Worm (Caenorhabditis elegans): Measurements from ENCODE around the gene droe-8.
"Not testable (repeated sequence)": the region's sequence is repeated elsewhere in the genome, so short reads cannot be mapped to it uniquely, and the experiment has no call there.

Gene droe-8

DNA sequence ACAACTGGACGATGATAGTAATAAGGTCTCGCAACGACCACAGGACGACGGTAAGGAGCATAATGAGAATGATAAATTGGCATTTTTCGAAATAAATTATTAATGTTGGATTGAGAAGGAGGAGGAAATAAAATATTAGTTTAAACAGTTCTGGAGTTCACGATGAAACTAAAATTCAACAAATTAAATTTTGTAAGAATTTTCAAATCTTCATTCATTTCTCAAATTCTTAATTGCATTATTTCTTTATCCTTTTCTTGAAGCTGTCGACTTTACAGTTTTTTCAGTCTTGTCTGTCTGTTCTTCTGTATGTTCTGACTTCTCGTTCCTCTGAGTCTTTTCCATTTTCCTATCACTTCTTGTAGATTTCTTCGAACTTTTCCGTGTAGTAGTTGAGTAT is 39.6 kb upstream of the droe-8 start, which contains the start of gene ZC190.7:
Gene ZC190.7, minus strand, starts transcription at position 101 of the 400 bp plus-strand sequence.
- TF ChIP-seq alr-1 (tag; optimal IDR thresholded peaks at IDR 0.05; ENCODE audit: borderline replicate concordance) (no peak), sox-4 (tag; optimal IDR thresholded peaks at IDR 0.05) (no peak), egl-27 (tag; optimal IDR thresholded peaks at IDR 0.05) (no peak)

DNA sequence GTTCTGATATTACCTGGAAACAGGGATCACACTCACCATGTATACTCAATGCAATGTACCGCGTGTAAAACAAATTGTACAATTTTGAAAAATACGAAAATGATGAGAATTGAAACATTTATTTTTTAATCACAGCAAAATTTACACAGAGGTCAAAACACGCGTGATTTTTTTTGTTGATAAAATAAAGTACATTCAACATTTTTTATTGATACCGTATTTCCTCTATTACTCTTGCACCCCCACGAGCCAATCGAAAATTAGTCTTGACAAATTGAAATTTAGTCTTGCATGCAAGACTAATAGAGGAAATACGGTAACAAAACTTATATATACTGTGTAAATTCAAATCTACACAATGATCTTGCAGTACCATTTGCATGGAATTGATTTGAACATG is 38.6 kb upstream of the droe-8 start, which contains the start of gene ZC190.8:
Gene ZC190.8, minus strand, starts transcription at position 101 of the 400 bp plus-strand sequence.
- no peak for TF ChIP-seq nhr-47 (tag; optimal IDR thresholded peaks at IDR 0.05)
- TF ChIP-seq elt-2 (tag; optimal IDR thresholded peaks at IDR 0.05): no peak
- TF ChIP-seq pag-3 (tag; optimal IDR thresholded peaks at IDR 0.05; ENCODE audit: borderline replicate concordance, insufficient read depth): no peak
- TF ChIP-seq elt-3 (tag; optimal IDR thresholded peaks at IDR 0.05): no peak
- no peak for TF ChIP-seq nhr-28 (tag; optimal IDR thresholded peaks at IDR 0.05)
- TF ChIP-seq mdl-1 (tag; optimal IDR thresholded peaks at IDR 0.05): no peak
- TF ChIP-seq vab-15 (tag; optimal IDR thresholded peaks at IDR 0.05): no peak
- TF ChIP-seq isw-1 (GFP tag; IDR thresholded peaks at IDR 0.05): no peak
- no peak for TF ChIP-seq fkh-4 (tag; optimal IDR thresholded peaks at IDR 0.05; ENCODE audit: borderline replicate concordance)
- TF ChIP-seq fkh-8 (tag; optimal IDR thresholded peaks at IDR 0.05): no peak
- no peak for TF ChIP-seq nhr-20 (tag; optimal IDR thresholded peaks at IDR 0.05)
- no peak for TF ChIP-seq lin-14 (GFP tag; optimal IDR thresholded peaks at IDR 0.05)
- no peak for TF ChIP-seq blmp-1 (tag; optimal IDR thresholded peaks at IDR 0.05)
- TF ChIP-seq swsn-7 (tag; optimal IDR thresholded peaks at IDR 0.05): no peak

DNA sequence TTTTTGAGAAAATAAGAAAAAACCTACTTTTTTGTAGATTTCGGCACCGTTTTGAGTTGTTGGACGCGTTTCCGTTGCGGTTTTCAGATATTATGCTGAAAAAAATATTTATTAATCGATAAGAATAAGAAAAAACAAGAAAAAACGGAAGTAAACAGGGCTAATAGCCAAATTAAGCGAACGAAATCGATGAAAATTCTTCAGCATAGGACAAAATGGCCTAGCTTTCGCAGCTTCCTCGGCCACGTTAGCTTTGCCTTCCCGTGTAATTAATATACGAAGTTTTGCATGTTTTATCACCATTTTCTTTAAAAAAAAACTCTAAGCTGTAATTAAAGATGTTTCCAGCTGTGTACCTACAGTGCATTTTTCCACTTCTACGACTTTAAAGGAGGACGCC is 30.1 kb upstream of the droe-8 start, which contains the start of gene ZC190.10:
Gene ZC190.10, minus strand, starts transcription at position 101 of the 400 bp plus-strand sequence.
- not testable (repeated sequence) for TF ChIP-seq zag-1, pax-3, lin-39 (tag; optimal IDR thresholded peaks at IDR 0.05)

DNA sequence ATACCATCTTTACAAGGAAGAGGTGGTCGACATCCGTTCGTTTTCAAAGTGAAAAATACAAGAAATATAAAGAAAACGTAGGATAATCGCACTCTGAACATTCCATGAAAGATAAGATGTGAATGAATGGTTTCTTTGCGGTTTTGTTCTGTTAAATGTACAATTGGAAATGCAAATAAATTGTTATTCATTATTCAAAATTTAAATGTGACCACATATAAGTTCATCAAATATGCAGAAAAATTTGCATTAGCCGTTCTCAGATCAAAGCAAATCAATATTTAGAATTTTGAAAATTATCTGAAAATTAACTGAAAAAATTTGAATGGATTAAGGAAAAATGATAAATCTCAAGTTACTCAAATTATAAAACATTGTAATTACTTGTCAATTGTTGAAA is 14.4 kb upstream of the droe-8 start, which contains the start of gene ZC178.2:
Gene ZC178.2, minus strand, starts transcription at position 101 of the 400 bp plus-strand sequence.
- TF ChIP-seq nhr-71 (tag; optimal IDR thresholded peaks at IDR 0.05): no peak
- TF ChIP-seq mep-1 (tag; optimal IDR thresholded peaks at IDR 0.05): no peak
- no peak for TF ChIP-seq sptf-1 (tag; optimal IDR thresholded peaks at IDR 0.05)
- no peak for TF ChIP-seq aly-2 (tag; optimal IDR thresholded peaks at IDR 0.05)
- TF ChIP-seq fkh-4 (tag; optimal IDR thresholded peaks at IDR 0.05; ENCODE audit: borderline replicate concordance): no peak
- TF ChIP-seq ztf-4 (tag; optimal IDR thresholded peaks at IDR 0.05): no peak
- TF ChIP-seq elt-2 (tag; optimal IDR thresholded peaks at IDR 0.05): no peak
- TF ChIP-seq snu-23 (GFP tag; optimal IDR thresholded peaks at IDR 0.05): no peak
- no peak for TF ChIP-seq elt-3 (tag; optimal IDR thresholded peaks at IDR 0.05)
- no peak for TF ChIP-seq hlh-17 (GFP tag; optimal IDR thresholded peaks at IDR 0.05; ENCODE audit: borderline replicate concordance)
- TF ChIP-seq C16A3.4 (tag; optimal IDR thresholded peaks at IDR 0.05): no peak
- no peak for TF ChIP-seq nhr-28 (tag; optimal IDR thresholded peaks at IDR 0.05)
- no peak for TF ChIP-seq fkh-10 (GFP tag; optimal IDR thresholded peaks at IDR 0.05)

DNA sequence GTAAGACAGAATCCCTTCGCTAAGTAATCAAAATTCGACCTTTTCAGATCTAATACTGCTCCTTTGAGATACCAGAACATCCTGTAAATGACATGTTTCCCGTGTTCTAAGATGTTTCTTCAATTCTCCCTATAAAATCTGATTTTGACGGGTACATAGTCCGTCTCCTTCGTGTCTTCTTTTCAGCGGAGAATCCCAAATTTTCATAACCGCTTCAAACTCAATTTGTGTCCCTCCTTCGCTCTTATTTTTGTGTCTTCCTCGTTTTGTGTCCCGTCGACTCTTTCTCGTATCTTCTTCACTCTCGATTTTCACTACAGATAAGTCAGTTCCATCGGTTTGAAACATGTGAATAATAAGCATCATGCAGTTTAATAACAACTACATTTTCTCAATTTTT is 10.2 kb upstream of the droe-8 start, which contains the start of gene glr-5:
Gene glr-5, plus strand, starts transcription at position 321 of the 400 bp plus-strand sequence.
- no peak for TF ChIP-seq nhr-11 (tag; optimal IDR thresholded peaks at IDR 0.05)
- TF ChIP-seq lin-14 (GFP tag; optimal IDR thresholded peaks at IDR 0.05): peak; percentile 68
- peak; percentile 52 for TF ChIP-seq ces-1 (GFP tag; optimal IDR thresholded peaks at IDR 0.05)
- peak; percentile 61 for TF ChIP-seq fkh-10 (GFP tag; optimal IDR thresholded peaks at IDR 0.05)
- no peak for TF ChIP-seq nhr-19 (GFP tag; conservative IDR thresholded peaks at IDR 0.05)
- TF ChIP-seq tlp-1 (tag; optimal IDR thresholded peaks at IDR 0.05): no peak

All from whole organism, L1 larva.